Worm (Caenorhabditis elegans) whole organism, L3 larva: Measurements from ENCODE around the gene W03A5.6.

Experiments
- R02D3.7 ChIP-seq: fragments of 150-350 bp; optimal IDR thresholded peaks from 2 replicates; lab custom pipeline; 2014; ENCODE audit warnings: missing biosample characterization, missing genetic modification characterization
- aly-2 ChIP-seq: fragments of 150-350 bp; optimal IDR thresholded peaks from 2 replicates; lab custom pipeline; 2014; ENCODE audit warnings: missing biosample characterization, missing genetic modification characterization
- ceh-16 ChIP-seq: sonication (generic microtip); optimal IDR thresholded peaks from 2 replicates; lab custom pipeline; 2017; ENCODE audit warnings: missing biosample characterization, missing genetic modification characterization
- ceh-28 ChIP-seq: fragments of 150-350 bp; optimal IDR thresholded peaks from 2 replicates; lab custom pipeline; 2014; ENCODE audit warnings: missing biosample characterization, missing genetic modification reagents, missing genetic modification characterization
- ceh-82 ChIP-seq: fragments of 150-350 bp; optimal IDR thresholded peaks from 2 replicates; lab custom pipeline; 2014; ENCODE audit warnings: missing biosample characterization, missing genetic modification characterization
- ceh-9 ChIP-seq: sonication (generic microtip); optimal IDR thresholded peaks from 2 replicates; lab custom pipeline; 2018; ENCODE audit warnings: missing biosample characterization, missing genetic modification characterization
- daf-12 ChIP-seq: fragments of 150-350 bp; optimal IDR thresholded peaks from 2 replicates; lab custom pipeline; 2014; ENCODE audit warnings: missing biosample characterization, missing genetic modification reagents, missing genetic modification characterization
- egl-27 ChIP-seq: sonication (generic microtip); optimal IDR thresholded peaks from 4 replicates; lab custom pipeline; 2017; ENCODE audit warnings: missing biosample characterization, missing genetic modification reagents, missing genetic modification characterization
- egl-5 ChIP-seq: fragments of 150-350 bp; optimal IDR thresholded peaks from 2 replicates; lab custom pipeline; 2017; ENCODE audit warnings: missing biosample characterization, missing genetic modification reagents, missing genetic modification characterization, inconsistent platforms
- elt-1 ChIP-seq: fragments of 150-350 bp; optimal IDR thresholded peaks from 2 replicates; lab custom pipeline; 2014; ENCODE audit warnings: missing biosample characterization, missing genetic modification characterization
- elt-2 ChIP-seq: sonication (generic microtip); optimal IDR thresholded peaks from 2 replicates; lab custom pipeline; 2016; ENCODE audit warnings: missing genetic modification reagents, mild to moderate bottlenecking, missing genetic modification characterization, missing compliant biosample characterization
- elt-3 ChIP-seq, 3 experiments: fragments of 150-350 bp in 1 of 3; sonication (generic microtip) in 2 of 3; optimal IDR thresholded peaks; 2 replicates in 2 of 3; 4 replicates in 1 of 3; lab custom pipeline; 2014 to 2017; ENCODE audit warnings: missing biosample characterization in 3 of 3, missing genetic modification characterization in 3 of 3
- fkh-10 ChIP-seq: sonication (generic microtip); optimal IDR thresholded peaks from 2 replicates; lab custom pipeline; 2017; ENCODE audit warnings: missing biosample characterization, missing genetic modification reagents, missing genetic modification characterization
- fkh-2 ChIP-seq: fragments of 150-350 bp; optimal IDR thresholded peaks from 2 replicates; lab custom pipeline; 2014; ENCODE audit warnings: missing biosample characterization, missing genetic modification reagents, missing genetic modification characterization
- hmg-11 ChIP-seq: sonication (generic microtip); optimal IDR thresholded peaks from 2 replicates; lab custom pipeline; 2016; ENCODE audit warnings: missing genetic modification characterization, missing compliant biosample characterization
- jun-1 ChIP-seq: fragments of 150-350 bp; optimal IDR thresholded peaks from 2 replicates; lab custom pipeline; 2014; ENCODE audit warnings: missing biosample characterization, missing genetic modification reagents, missing genetic modification characterization
- lin-15B ChIP-seq: fragments of 150-350 bp; optimal IDR thresholded peaks from 2 replicates; lab custom pipeline; 2014; ENCODE audit warnings: missing biosample characterization, missing genetic modification characterization
- lin-39 ChIP-seq: fragments of 150-350 bp; optimal IDR thresholded peaks from 2 replicates; lab custom pipeline; 2018; ENCODE audit warnings: missing biosample characterization, missing genetic modification reagents, missing genetic modification characterization
- lsy-12 ChIP-seq: sonication (generic microtip); optimal IDR thresholded peaks from 2 replicates; lab custom pipeline; 2016; ENCODE audit warnings: mild to moderate bottlenecking, missing genetic modification characterization, missing compliant biosample characterization
- mdl-1 ChIP-seq: fragments of 150-350 bp; optimal IDR thresholded peaks from 2 replicates; lab custom pipeline; 2014; ENCODE audit warnings: missing biosample characterization, missing genetic modification characterization
- mml-1 ChIP-seq: fragments of 150-350 bp; sonication (generic microtip); optimal IDR thresholded peaks from 3 replicates; lab custom pipeline; 2014; ENCODE audit warnings: missing biosample characterization, missing genetic modification characterization
- nfya-1 ChIP-seq: sonication (generic microtip); optimal IDR thresholded peaks from 2 replicates; lab custom pipeline; 2017; ENCODE audit warnings: missing genetic modification characterization, mild to moderate bottlenecking, missing compliant biosample characterization, antibody characterized with exemption, moderate library complexity; ENCODE audit not compliant: insufficient read depth
- nhr-12 ChIP-seq: fragments of 150-350 bp; optimal IDR thresholded peaks from 2 replicates; lab custom pipeline; 2014; ENCODE audit warnings: missing biosample characterization, missing genetic modification characterization
- nhr-237 ChIP-seq: fragments of 150-350 bp; optimal IDR thresholded peaks from 2 replicates; lab custom pipeline; 2014; ENCODE audit warnings: missing biosample characterization, missing genetic modification characterization
- nhr-25 ChIP-seq: sonication (generic microtip); optimal IDR thresholded peaks from 2 replicates; lab custom pipeline; 2017; ENCODE audit warnings: missing biosample characterization, missing genetic modification characterization
- nhr-28 ChIP-seq: fragments of 150-350 bp; optimal IDR thresholded peaks from 2 replicates; lab custom pipeline; 2014; ENCODE audit warnings: missing biosample characterization, missing genetic modification characterization
- nhr-43 ChIP-seq: sonication (generic microtip); optimal IDR thresholded peaks from 2 replicates; lab custom pipeline; 2016; ENCODE audit warnings: mild to moderate bottlenecking, missing genetic modification characterization, missing compliant biosample characterization; ENCODE audit not compliant: poor library complexity, severe bottlenecking
- nhr-67 ChIP-seq: fragments of 150-350 bp; optimal IDR thresholded peaks from 2 replicates; lab custom pipeline; 2014; ENCODE audit warnings: missing biosample characterization, missing genetic modification characterization
- nhr-76 ChIP-seq: fragments of 150-350 bp; sonication (generic microtip); optimal IDR thresholded peaks from 5 replicates; lab custom pipeline; 2014; ENCODE audit warnings: missing biosample characterization, missing genetic modification characterization
- nhr-77 ChIP-seq: fragments of 150-350 bp; optimal IDR thresholded peaks from 2 replicates; lab custom pipeline; 2014; ENCODE audit warnings: missing biosample characterization, missing genetic modification characterization
- pha-4 ChIP-seq: fragments of 150-350 bp; optimal IDR thresholded peaks from 2 replicates; lab custom pipeline; 2014; ENCODE audit warnings: missing biosample characterization, missing genetic modification reagents, missing genetic modification characterization
- pqm-1 ChIP-seq: fragments of 150-350 bp; optimal IDR thresholded peaks from 2 replicates; lab custom pipeline; 2017; ENCODE audit warnings: missing biosample characterization, missing genetic modification characterization, inconsistent platforms
- sea-2 ChIP-seq: fragments of 150-350 bp; sonication (generic microtip); optimal IDR thresholded peaks from 4 replicates; lab custom pipeline; 2014; ENCODE audit warnings: missing biosample characterization, missing genetic modification reagents, missing genetic modification characterization
- skn-1 ChIP-seq: fragments of 150-350 bp; optimal IDR thresholded peaks from 2 replicates; lab custom pipeline; 2014; ENCODE audit warnings: missing biosample characterization, missing genetic modification characterization
- snpc-4 ChIP-seq: fragments of 150-350 bp; optimal IDR thresholded peaks from 2 replicates; lab custom pipeline; 2014; ENCODE audit warnings: missing biosample characterization, missing genetic modification characterization
- tbx-2 ChIP-seq: sonication (generic microtip); optimal IDR thresholded peaks from 2 replicates; lab custom pipeline; 2016; ENCODE audit warnings: mild to moderate bottlenecking, missing genetic modification characterization, missing compliant biosample characterization
- unc-39 ChIP-seq: sonication (generic microtip); optimal IDR thresholded peaks from 4 replicates; lab custom pipeline; 2017; ENCODE audit warnings: missing biosample characterization, missing genetic modification characterization
- unc-62 ChIP-seq: fragments of 150-350 bp; sonication (generic microtip); optimal IDR thresholded peaks from 4 replicates; lab custom pipeline; 2014; ENCODE audit warnings: missing biosample characterization, missing genetic modification reagents, missing genetic modification characterization
- zag-1 ChIP-seq: fragments of 150-350 bp; optimal IDR thresholded peaks from 2 replicates; lab custom pipeline; 2014; ENCODE audit warnings: missing biosample characterization, missing genetic modification characterization
- ztf-11 ChIP-seq: fragments of 150-350 bp; optimal IDR thresholded peaks from 2 replicates; lab custom pipeline; 2014; ENCODE audit warnings: missing biosample characterization, missing genetic modification characterization
- ztf-4 ChIP-seq: fragments of 150-350 bp; optimal IDR thresholded peaks from 2 replicates; lab custom pipeline; 2014; ENCODE audit warnings: missing biosample characterization, missing genetic modification characterization

The W03A5.6 gene

DNA sequence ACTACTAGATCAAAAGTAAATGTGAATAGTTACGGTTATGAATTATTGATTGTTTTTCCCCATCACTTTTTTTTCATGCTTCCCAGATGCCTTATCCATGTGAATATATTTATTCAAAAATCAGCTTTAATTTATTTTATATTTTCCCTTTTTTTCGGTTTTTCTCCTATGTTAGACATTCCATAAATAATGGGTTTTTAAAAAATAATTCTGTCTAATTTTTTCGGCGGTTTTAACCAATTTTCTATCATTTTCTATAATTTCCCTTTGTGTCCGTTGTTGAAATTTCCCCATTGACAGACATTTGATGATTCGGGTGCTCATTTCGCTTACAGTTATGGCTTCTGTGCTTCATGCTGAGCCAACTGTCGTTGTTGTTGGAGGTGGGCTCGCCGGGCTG lies 20.6 kb upstream of the W03A5.6 start, which contains the start of gene F48E8.3:
TSS of gene F48E8.3 (plus strand) at position 301 of the 400 bp plus-strand sequence.
- no peak for TF ChIP-seq nhr-28 (tag; lab: Kevin White, UChicago)
- no peak for TF ChIP-seq mml-1 (tag; lab: Kevin White, UChicago)
- no peak for TF ChIP-seq R02D3.7 (tag; lab: Kevin White, UChicago)
- no peak for TF ChIP-seq nhr-25 (tag; lab: Kevin White, UChicago)
- TF ChIP-seq sea-2 (GFP tag; lab: Kevin White, UChicago), result no peak
- no peak for TF ChIP-seq mdl-1 (tag; lab: Kevin White, UChicago)
- TF ChIP-seq hmg-11 (tag; lab: Kevin White, UChicago), result no peak
- no peak for TF ChIP-seq aly-2 (tag; lab: Kevin White, UChicago)
- no peak for TF ChIP-seq unc-39 (tag; lab: Kevin White, UChicago)
- no peak for TF ChIP-seq nhr-67 (tag; lab: Kevin White, UChicago)
- no peak for TF ChIP-seq egl-27 (tag; lab: Kevin White, UChicago)
- no peak for TF ChIP-seq nhr-237 (tag; lab: Kevin White, UChicago)
- TF ChIP-seq jun-1 (tag; lab: Kevin White, UChicago), result no peak
- TF ChIP-seq nhr-76, result no peak
- no peak for TF ChIP-seq skn-1 (tag; lab: Kevin White, UChicago)
- TF ChIP-seq snpc-4, result no peak
- no peak for TF ChIP-seq ceh-28 (tag; lab: Kevin White, UChicago)

DNA sequence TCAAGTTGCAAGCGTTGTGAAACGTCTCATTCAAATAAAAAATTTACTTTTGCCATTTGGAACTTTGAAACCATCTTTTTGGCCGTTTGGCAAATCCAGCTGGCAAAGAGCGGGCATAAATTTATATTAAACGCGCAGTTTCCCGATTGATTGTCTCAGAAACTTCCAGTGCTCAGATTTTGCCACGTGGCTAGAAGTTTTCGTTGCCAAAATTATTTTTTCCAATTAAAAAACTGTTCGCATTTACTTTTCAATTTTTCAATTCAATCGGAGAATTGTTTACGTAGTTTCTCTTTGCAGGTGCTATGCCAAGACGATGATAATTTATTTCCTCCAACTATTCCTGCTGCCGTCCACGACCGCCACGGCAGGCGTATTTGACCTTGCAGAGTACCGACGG lies 12.8 kb upstream of the W03A5.6 start, which contains the start of gene F48E8.4:
TSS of gene F48E8.4 (plus strand) at position 301 of the 400 bp plus-strand sequence.
- peak; percentile 13 for TF ChIP-seq nhr-25 (tag; lab: Kevin White, UChicago)
- no peak for TF ChIP-seq pha-4 (tag; lab: Kevin White, UChicago)

DNA sequence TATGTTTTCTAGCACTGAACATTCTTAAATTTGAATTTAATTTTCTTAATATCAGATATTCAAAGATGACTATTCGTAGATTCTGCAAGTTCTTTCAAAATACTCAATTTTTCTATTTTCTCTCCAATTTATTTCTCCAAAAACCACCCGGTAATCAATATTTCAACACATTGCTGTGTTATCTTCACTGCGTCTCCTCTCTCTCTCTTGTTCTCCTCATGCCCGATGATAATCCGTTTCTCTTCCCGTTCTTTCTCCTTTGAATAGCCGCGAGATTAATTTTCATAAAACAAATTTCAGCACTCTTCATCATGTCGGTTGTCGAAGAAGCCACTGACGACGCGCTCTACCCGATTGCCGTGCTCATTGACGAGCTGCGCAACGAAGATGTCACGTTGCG lies 10.0 kb upstream of the W03A5.6 start, which contains the start of gene paa-1:
TSS of gene paa-1 (plus strand) at position 301 of the 400 bp plus-strand sequence.
- TF ChIP-seq skn-1 (tag; lab: Kevin White, UChicago), result no peak
- TF ChIP-seq pqm-1 (tag; lab: Kevin White, UChicago), result no peak
- no peak for TF ChIP-seq nfya-1
- TF ChIP-seq nhr-43 (tag; lab: Kevin White, UChicago), result no peak
- TF ChIP-seq egl-27 (tag; lab: Kevin White, UChicago), result no peak
- TF ChIP-seq unc-39 (tag; lab: Kevin White, UChicago), result no peak
- no peak for TF ChIP-seq lsy-12 (tag; lab: Kevin White, UChicago)
- TF ChIP-seq ztf-11, result no peak
- no peak for TF ChIP-seq mdl-1 (tag; lab: Kevin White, UChicago)
- no peak for TF ChIP-seq nhr-76
- TF ChIP-seq fkh-2 (tag; lab: Kevin White, UChicago), result no peak
- no peak for TF ChIP-seq daf-12
- TF ChIP-seq snpc-4, result no peak
- no peak for TF ChIP-seq hmg-11 (tag; lab: Kevin White, UChicago)
- TF ChIP-seq elt-2, result no peak
- TF ChIP-seq ceh-9 (tag; lab: Kevin White, UChicago), result no peak
- TF ChIP-seq nhr-237 (tag; lab: Kevin White, UChicago), result no peak
- TF ChIP-seq zag-1 (tag; lab: Kevin White, UChicago), result no peak
- no peak for TF ChIP-seq nhr-67 (tag; lab: Kevin White, UChicago)
- TF ChIP-seq jun-1 (tag; lab: Kevin White, UChicago), result no peak
- TF ChIP-seq, all 47 proteins: peak for 0

DNA sequence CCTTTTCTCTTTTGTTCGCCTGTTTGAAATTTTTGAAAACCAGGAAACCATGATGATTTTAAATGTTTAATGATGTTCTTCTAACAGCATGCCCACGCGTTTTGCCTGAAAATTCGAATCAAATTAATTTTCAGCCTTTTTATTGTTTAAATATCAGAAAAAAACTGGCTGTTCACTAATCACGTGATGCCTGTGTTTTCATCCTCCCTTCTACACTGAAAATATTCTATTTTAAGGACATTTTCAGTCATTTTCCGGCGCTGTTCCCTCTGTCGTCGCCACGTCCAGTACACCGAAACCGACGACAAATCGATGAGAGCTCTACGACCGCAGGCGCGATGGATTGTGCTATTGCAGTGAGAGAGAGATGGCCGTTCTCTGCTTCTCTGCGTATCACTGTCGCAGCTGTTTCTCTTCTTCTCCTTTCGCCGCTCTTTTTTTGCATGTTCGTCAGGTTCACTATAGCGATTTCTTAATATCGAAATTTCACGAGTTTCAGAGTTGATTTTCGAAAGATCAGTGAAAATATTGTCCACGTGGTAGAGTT lies 9.4 kb upstream of the W03A5.6 start, which contains the start of gene F48E8.8:
TSS of gene F48E8.8 (minus strand) at position 51 of the 547 bp plus-strand sequence.
- TF ChIP-seq elt-2 (peak; percentile 26), snpc-4 (no peak), elt-1 (tag; lab: Kevin White, UChicago) (no peak), elt-3 (tag; optimal IDR thresholded peaks at IDR 0.05; lab: Kevin White, UChicago) (no peak), ceh-82 (tag; lab: Kevin White, UChicago) (no peak), nhr-67 (tag; lab: Kevin White, UChicago) (no peak), lin-39 (tag; lab: Kevin White, UChicago) (peak; percentile 80), unc-62 (GFP tag; lab: Kevin White, UChicago) (no peak), hmg-11 (tag; lab: Kevin White, UChicago) (peak; percentile 79), daf-12 (no peak), ceh-28 (tag; lab: Kevin White, UChicago) (peak; percentile 43), skn-1 (tag; lab: Kevin White, UChicago) (no peak), ztf-4 (tag; lab: Kevin White, UChicago) (no peak), nhr-28 (tag; lab: Kevin White, UChicago) (no peak), lin-15B (peak; percentile 62), egl-27 (tag; lab: Kevin White, UChicago) (no peak), nfya-1 (peak; percentile 80), mdl-1 (tag; lab: Kevin White, UChicago) (no peak), fkh-10 (GFP tag; lab: Kevin White, UChicago) (no peak), tbx-2 (tag; lab: Kevin White, UChicago) (peak; percentile 11), nhr-25 (tag; lab: Kevin White, UChicago) (no peak), ceh-16 (no peak), nhr-77 (tag; lab: Kevin White, UChicago) (no peak), egl-5 (tag; lab: Kevin White, UChicago) (peak; percentile 51), mml-1 (tag; lab: Kevin White, UChicago) (no peak), jun-1 (tag; lab: Kevin White, UChicago) (no peak), pha-4 (tag; lab: Kevin White, UChicago) (peak; percentile 64), nhr-12 (tag; lab: Kevin White, UChicago) (no peak)
